Worm (Caenorhabditis elegans) whole organism, L2 larva: ENCODE data around the gene ZK512.11.

Experiments used
- C34F6.9 ChIP-seq: fragments of 150-350 bp; optimal IDR thresholded peaks from 2 replicates; lab custom pipeline; 2014; ENCODE audit warnings: missing biosample characterization, missing genetic modification characterization
- F13H6.1 ChIP-seq: sonication (generic microtip); optimal IDR thresholded peaks from 2 replicates; lab custom pipeline; 2016; ENCODE audit warnings: missing genetic modification characterization, missing compliant biosample characterization
- R02D3.7 ChIP-seq: fragments of 150-350 bp; optimal IDR thresholded peaks from 2 replicates; lab custom pipeline; 2014; ENCODE audit warnings: missing biosample characterization, missing genetic modification characterization
- Y55F3AM.14 ChIP-seq: fragments of 200-800 bp; sonication (Bioruptor generic); optimal IDR thresholded peaks from 2 replicates; lab custom pipeline; 2018; ENCODE audit warnings: mild to moderate bottlenecking, missing genetic modification characterization, missing compliant biosample characterization
- ZK546.5 ChIP-seq: sonication (generic microtip); optimal IDR thresholded peaks from 2 replicates; lab custom pipeline; 2017; ENCODE audit warnings: missing biosample characterization, missing genetic modification characterization
- alr-1 ChIP-seq: fragments of 150-350 bp; optimal IDR thresholded peaks from 2 replicates; lab custom pipeline; 2014; ENCODE audit warnings: missing biosample characterization, missing genetic modification characterization
- aly-2 ChIP-seq: fragments of 150-350 bp; optimal IDR thresholded peaks from 2 replicates; lab custom pipeline; 2014; ENCODE audit warnings: missing biosample characterization, missing genetic modification characterization
- ama-1 ChIP-seq: fragments of 150-350 bp; optimal IDR thresholded peaks from 2 replicates; lab custom pipeline; 2018; ENCODE audit warnings: inconsistent platforms
- blmp-1 ChIP-seq: sonication (generic microtip); optimal IDR thresholded peaks from 2 replicates; lab custom pipeline; 2017; ENCODE audit warnings: missing genetic modification characterization, mild to moderate bottlenecking, missing compliant biosample characterization, antibody characterized with exemption, moderate library complexity; ENCODE audit not compliant: insufficient read depth
- ceh-16 ChIP-seq: fragments of 150-350 bp; optimal IDR thresholded peaks from 2 replicates; lab custom pipeline; 2014; ENCODE audit warnings: missing biosample characterization, missing genetic modification characterization
- crh-2 ChIP-seq: sonication (generic microtip); optimal IDR thresholded peaks from 2 replicates; lab custom pipeline; 2017; ENCODE audit warnings: missing biosample characterization, missing genetic modification characterization
- dmd-4 ChIP-seq: sonication (generic microtip); optimal IDR thresholded peaks from 2 replicates; lab custom pipeline; 2017; ENCODE audit warnings: missing biosample characterization, missing genetic modification characterization
- egl-27 ChIP-seq: sonication (generic microtip); optimal IDR thresholded peaks from 3 replicates; lab custom pipeline; 2017; ENCODE audit warnings: missing biosample characterization, missing genetic modification reagents, missing genetic modification characterization
- gmeb-1 ChIP-seq: fragments of 150-350 bp; optimal IDR thresholded peaks from 2 replicates; lab custom pipeline; 2014; ENCODE audit warnings: missing biosample characterization, missing genetic modification characterization
- lin-11 ChIP-seq: fragments of 150-350 bp; sonication (generic microtip); optimal IDR thresholded peaks from 2 replicates; lab custom pipeline; 2014; ENCODE audit warnings: missing biosample characterization, missing genetic modification characterization, inconsistent platforms, mixed read lengths
- lin-13 ChIP-seq: fragments of 150-350 bp; optimal IDR thresholded peaks from 2 replicates; lab custom pipeline; 2014; ENCODE audit warnings: missing biosample characterization, missing genetic modification reagents, missing genetic modification characterization
- lin-39 ChIP-seq: fragments of 150-350 bp; optimal IDR thresholded peaks from 2 replicates; lab custom pipeline; 2014; ENCODE audit warnings: missing biosample characterization, missing genetic modification reagents, missing genetic modification characterization
- lsy-2 ChIP-seq, 2 experiments: fragments of 150-350 bp in 1 of 2; sonication (generic microtip) in 1 of 2; optimal IDR thresholded peaks; 2 replicates each; lab custom pipeline; 2014 to 2017; ENCODE audit warnings: missing biosample characterization in 2 of 2, missing genetic modification characterization in 2 of 2
- mab-5 ChIP-seq: fragments of 150-350 bp; optimal IDR thresholded peaks from 2 replicates; lab custom pipeline; 2014; ENCODE audit warnings: missing biosample characterization, missing genetic modification characterization
- mbf-1 ChIP-seq: sonication (generic microtip); optimal IDR thresholded peaks from 2 replicates; lab custom pipeline; 2017; ENCODE audit warnings: missing biosample characterization, missing genetic modification characterization
- mdl-1 ChIP-seq, 2 experiments: fragments of 150-350 bp in 1 of 2; sonication (generic microtip) in 1 of 2; optimal IDR thresholded peaks; 2 replicates each; lab custom pipeline; 2017; ENCODE audit warnings: missing biosample characterization in 2 of 2, missing genetic modification characterization in 2 of 2
- nhr-11 ChIP-seq: fragments of 150-350 bp; optimal IDR thresholded peaks from 2 replicates; lab custom pipeline; 2014; ENCODE audit warnings: missing biosample characterization, missing genetic modification characterization
- nhr-12 ChIP-seq: fragments of 150-350 bp; optimal IDR thresholded peaks from 2 replicates; lab custom pipeline; 2014; ENCODE audit warnings: missing biosample characterization, missing genetic modification characterization
- nhr-129 ChIP-seq: fragments of 150-350 bp; optimal IDR thresholded peaks from 2 replicates; lab custom pipeline; 2014; ENCODE audit warnings: missing biosample characterization, missing genetic modification characterization
- nhr-21 ChIP-seq: fragments of 150-350 bp; optimal IDR thresholded peaks from 2 replicates; lab custom pipeline; 2014; ENCODE audit warnings: missing biosample characterization, missing genetic modification characterization
- nhr-23 ChIP-seq: fragments of 150-350 bp; optimal IDR thresholded peaks from 2 replicates; lab custom pipeline; 2014; ENCODE audit warnings: missing biosample characterization, missing genetic modification reagents, missing genetic modification characterization
- nhr-6 ChIP-seq: fragments of 150-350 bp; optimal IDR thresholded peaks from 2 replicates; lab custom pipeline; 2014; ENCODE audit warnings: missing biosample characterization, missing genetic modification characterization
- nhr-77 ChIP-seq: fragments of 150-350 bp; optimal IDR thresholded peaks from 2 replicates; lab custom pipeline; 2014; ENCODE audit warnings: missing biosample characterization, missing genetic modification characterization
- peb-1 ChIP-seq: fragments of 150-350 bp; optimal IDR thresholded peaks from 2 replicates; lab custom pipeline; 2014; ENCODE audit warnings: missing biosample characterization, missing genetic modification characterization
- sem-4 ChIP-seq: fragments of 150-350 bp; optimal IDR thresholded peaks from 2 replicates; lab custom pipeline; 2014; ENCODE audit warnings: missing biosample characterization, missing genetic modification reagents, missing genetic modification characterization
- sma-9 ChIP-seq, 2 experiments: fragments of 150-350 bp in 1 of 2; sonication (generic microtip) in 1 of 2; optimal IDR thresholded peaks; 2 replicates each; lab custom pipeline; 2014 to 2016; ENCODE audit warnings: missing genetic modification characterization in 2 of 2, mild to moderate bottlenecking in 1 of 2, missing biosample characterization in 1 of 2, missing compliant biosample characterization in 1 of 2, missing genetic modification reagents in 1 of 2, moderate library complexity in 1 of 2
- snpc-4 ChIP-seq: fragments of 150-350 bp; optimal IDR thresholded peaks from 2 replicates; lab custom pipeline; 2014; ENCODE audit warnings: missing biosample characterization, missing genetic modification characterization
- unc-39 ChIP-seq: fragments of 150-350 bp; optimal IDR thresholded peaks from 2 replicates; lab custom pipeline; 2014; ENCODE audit warnings: missing biosample characterization, missing genetic modification characterization
- unc-55 ChIP-seq: fragments of 150-350 bp; sonication (generic microtip); optimal IDR thresholded peaks from 3 replicates; lab custom pipeline; 2014; ENCODE audit warnings: missing biosample characterization, missing genetic modification reagents, missing genetic modification characterization
- unc-62 ChIP-seq: fragments of 150-350 bp; optimal IDR thresholded peaks from 2 replicates; lab custom pipeline; 2014; ENCODE audit warnings: missing biosample characterization, missing genetic modification reagents, missing genetic modification characterization
- ztf-4 ChIP-seq: fragments of 150-350 bp; optimal IDR thresholded peaks from 2 replicates; lab custom pipeline; 2014; ENCODE audit warnings: missing biosample characterization, missing genetic modification characterization

Gene ZK512.11

ce11 chrIII:9130588-9130987 lies 13.4 kb upstream of the ZK512.11 start, which contains the start of gene ZK512.10:
Gene ZK512.10 (plus strand): TSS chrIII:9130888.
- TF ChIP-seq nhr-129 (tag; lab: Kevin White, UChicago) (no peak), blmp-1 (tag; lab: Kevin White, UChicago) (no peak), C34F6.9 (no peak), mbf-1 (no peak), ama-1 (no peak), aly-2 (tag; lab: Kevin White, UChicago) (no peak), egl-27 (tag; lab: Kevin White, UChicago) (no peak), ZK546.5 (no peak)
- TF ChIP-seq, all 48 proteins: peak for 0

ce11 chrIII:9136587-9136986 lies 7.4 kb upstream of the ZK512.11 start, which contains the start of gene eat-4:
Gene eat-4 (plus strand): TSS chrIII:9136887.
- peak; percentile 2 for TF ChIP-seq unc-55 (GFP tag; lab: Kevin White, UChicago)
- no peak for TF ChIP-seq sem-4 (tag; lab: Kevin White, UChicago)

ce11 chrIII:9138601-9139000 lies 5.4 kb upstream of the ZK512.11 start, which contains the start of gene ZK512.7:
Gene ZK512.7 (minus strand): TSS chrIII:9138701.
- TF ChIP-seq nhr-77 (tag; lab: Kevin White, UChicago) (no peak), nhr-12 (tag; lab: Kevin White, UChicago) (no peak), sma-9 (GFP tag; optimal IDR thresholded peaks at IDR 0.05; lab: Kevin White, UChicago) (no peak), sma-9 (tag; optimal IDR thresholded peaks at IDR 0.05; lab: Kevin White, UChicago) (no peak), mbf-1 (no peak), lin-13 (GFP tag; lab: Kevin White, UChicago) (no peak), peb-1 (tag; lab: Kevin White, UChicago) (no peak), unc-62 (no peak), alr-1 (no peak), crh-2 (tag; lab: Kevin White, UChicago) (no peak), F13H6.1 (no peak), mab-5 (tag; lab: Kevin White, UChicago) (no peak), R02D3.7 (tag; lab: Kevin White, UChicago) (no peak)

- peak; percentile 38 for TF ChIP-seq unc-55 (GFP tag; lab: Kevin White, UChicago)
- TF ChIP-seq blmp-1 (tag; lab: Kevin White, UChicago), result no peak
- no peak for TF ChIP-seq unc-62
- no peak for TF ChIP-seq nhr-77 (tag; lab: Kevin White, UChicago)
- TF ChIP-seq egl-27 (tag; lab: Kevin White, UChicago), result no peak
- no peak for TF ChIP-seq mbf-1
- no peak for TF ChIP-seq lin-11 (tag; lab: Kevin White, UChicago)
- TF ChIP-seq sma-9 (GFP tag; optimal IDR thresholded peaks at IDR 0.05; lab: Kevin White, UChicago), result no peak
- TF ChIP-seq sma-9 (tag; optimal IDR thresholded peaks at IDR 0.05; lab: Kevin White, UChicago), result no peak
- no peak for TF ChIP-seq ceh-16
- TF ChIP-seq lsy-2 (tag; optimal IDR thresholded peaks at IDR 0.05; lab: Kevin White, UChicago), result peak in 1 of 2 experiments; percentile 50
- TF ChIP-seq gmeb-1, result peak; percentile 29
- TF ChIP-seq nhr-21 (tag; lab: Kevin White, UChicago), result no peak
- TF ChIP-seq crh-2 (tag; lab: Kevin White, UChicago), result peak; percentile 7
- TF ChIP-seq snpc-4 (tag; lab: Kevin White, UChicago), result no peak
- peak; percentile 28 for TF ChIP-seq C34F6.9
Measured at ce11 chrIII:9144744-9145390, 856 bp downstream of the ZK512.11 start, which contains the start of the genes ZK512.2 and ZK512.4. Gene ZK512.2 (minus strand): TSS chrIII:9144794. Gene ZK512.4 (plus strand): TSS chrIII:9145340.

ce11 chrIII:9145765-9146164 lies 1.8 kb downstream of the ZK512.11 start, which contains the start of gene ZK512.8:
Gene ZK512.8 (plus strand): TSS chrIII:9146065.
- TF ChIP-seq nhr-23 (tag; lab: Kevin White, UChicago) (no peak), ceh-16 (no peak), lin-13 (GFP tag; lab: Kevin White, UChicago) (no peak), gmeb-1 (no peak), mab-5 (tag; lab: Kevin White, UChicago) (no peak), crh-2 (tag; lab: Kevin White, UChicago) (no peak), alr-1 (no peak), lin-39 (tag; lab: Kevin White, UChicago) (no peak), mdl-1 (tag; optimal IDR thresholded peaks at IDR 0.05; lab: Kevin White, UChicago) (no peak), R02D3.7 (tag; lab: Kevin White, UChicago) (no peak), Y55F3AM.14 (no peak), dmd-4 (tag; lab: Kevin White, UChicago) (no peak), egl-27 (tag; lab: Kevin White, UChicago) (no peak), nhr-11 (tag; lab: Kevin White, UChicago) (no peak), ztf-4 (no peak), nhr-6 (tag; lab: Kevin White, UChicago) (no peak), aly-2 (tag; lab: Kevin White, UChicago) (no peak), sem-4 (tag; lab: Kevin White, UChicago) (no peak), blmp-1 (tag; lab: Kevin White, UChicago) (no peak), unc-39 (no peak)
